Worm (Caenorhabditis elegans) whole organism, L4 larva: ENCODE results near the gene gpx-4.

ENCODE experiments used
- D1046.2 ChIP-seq: fragments of 200-800 bp; sonication (Bioruptor generic); IDR thresholded peaks from 2 replicates; pipeline ENCODE4 v1.3.6; 2022; ENCODE audit warnings: missing genetic modification characterization, missing compliant biosample characterization
- F10B5.3 ChIP-seq: sonication (generic microtip); optimal IDR thresholded peaks from 2 replicates; lab custom pipeline; 2016; ENCODE audit warnings: mild to moderate bottlenecking, missing genetic modification characterization, missing compliant biosample characterization
- F37D6.2 ChIP-seq: sonication (generic microtip); optimal IDR thresholded peaks from 2 replicates; lab custom pipeline; 2016; ENCODE audit warnings: mild to moderate bottlenecking, missing genetic modification characterization, missing compliant biosample characterization
- R02D3.7 ChIP-seq: fragments of 150-350 bp; sonication (generic microtip); optimal IDR thresholded peaks from 3 replicates; lab custom pipeline; 2014; ENCODE audit warnings: missing biosample characterization, missing genetic modification characterization
- Y105C5A.15 ChIP-seq: fragments of 200-800 bp; sonication (Bioruptor generic); IDR thresholded peaks from 2 replicates; pipeline ENCODE4 v1.3.6; 2022; ENCODE audit warnings: missing genetic modification characterization, missing compliant biosample characterization
- Y48G9A.11 ChIP-seq: fragments of 200-800 bp; sonication (Bioruptor generic); IDR thresholded peaks from 2 replicates; pipeline ENCODE4 v1.3.6; 2022; ENCODE audit warnings: missing genetic modification reagents, missing genetic modification characterization, missing compliant biosample characterization
- ZK337.2 ChIP-seq: fragments of 200-800 bp; sonication (Bioruptor generic); IDR thresholded peaks from 2 replicates; pipeline ENCODE4 v1.3.6; 2022; ENCODE audit warnings: missing genetic modification reagents, missing genetic modification characterization, missing compliant biosample characterization
- aha-1 ChIP-seq: fragments of 150-350 bp; peaks from one replicate; lab custom pipeline; 2014; ENCODE audit warnings: missing biosample characterization, missing genetic modification characterization
- aly-2 ChIP-seq: sonication (generic microtip); optimal IDR thresholded peaks from 2 replicates; lab custom pipeline; 2018; ENCODE audit warnings: missing biosample characterization, missing genetic modification characterization
- arid-1 ChIP-seq: fragments of 200-800 bp; sonication (Bioruptor generic); conservative IDR thresholded peaks from 2 replicates; pipeline ENCODE4 v1.3.6; 2022; ENCODE audit warnings: missing genetic modification reagents, missing genetic modification characterization, missing compliant biosample characterization
- ceh-62 ChIP-seq: sonication (generic microtip); optimal IDR thresholded peaks from 2 replicates; lab custom pipeline; 2017; ENCODE audit warnings: missing biosample characterization, missing genetic modification characterization
- ces-1 ChIP-seq: fragments of 150-350 bp; sonication (generic microtip); optimal IDR thresholded peaks from 4 replicates; lab custom pipeline; 2014; ENCODE audit warnings: missing biosample characterization, missing genetic modification reagents, missing genetic modification characterization
- cey-2 ChIP-seq: sonication (generic microtip); optimal IDR thresholded peaks from 3 replicates; lab custom pipeline; 2017; ENCODE audit warnings: missing genetic modification characterization, mild to moderate bottlenecking, missing compliant biosample characterization, antibody characterized with exemption, borderline replicate concordance; ENCODE audit not compliant: insufficient read depth
- daf-12 ChIP-seq: fragments of 150-350 bp; optimal IDR thresholded peaks from 2 replicates; lab custom pipeline; 2014; ENCODE audit warnings: missing biosample characterization, missing genetic modification reagents, missing genetic modification characterization
- dmd-6 ChIP-seq: fragments of 200-800 bp; sonication (Bioruptor generic); IDR thresholded peaks from 2 replicates; pipeline ENCODE4 v1.3.6; 2022; ENCODE audit warnings: missing genetic modification reagents, missing genetic modification characterization, missing compliant biosample characterization
- dpl-1 ChIP-seq: fragments of 150-350 bp; optimal IDR thresholded peaks from 2 replicates; lab custom pipeline; 2014; ENCODE audit warnings: missing biosample characterization, missing genetic modification reagents, missing genetic modification characterization
- egl-43 ChIP-seq: fragments of 200-800 bp; sonication (Bioruptor generic); IDR thresholded peaks from 2 replicates; pipeline ENCODE4 v1.3.6; 2022; ENCODE audit warnings: missing genetic modification reagents, missing genetic modification characterization, missing compliant biosample characterization
- fos-1 ChIP-seq: fragments of 150-350 bp; optimal IDR thresholded peaks from 2 replicates; lab custom pipeline; 2014; ENCODE audit warnings: missing biosample characterization, missing genetic modification characterization
- gei-8 ChIP-seq: fragments of 200-800 bp; sonication (Bioruptor generic); optimal IDR thresholded peaks from 2 replicates; lab custom pipeline; 2018; ENCODE audit warnings: mild to moderate bottlenecking, missing genetic modification characterization, missing compliant biosample characterization
- hlh-11 ChIP-seq: fragments of 200-800 bp; sonication (Bioruptor generic); optimal IDR thresholded peaks from 2 replicates; lab custom pipeline; 2018; ENCODE audit warnings: mild to moderate bottlenecking, missing genetic modification characterization, missing compliant biosample characterization
- hlh-30 ChIP-seq: sonication (generic microtip); optimal IDR thresholded peaks from 2 replicates; lab custom pipeline; 2017; ENCODE audit warnings: antibody characterized with exemption, mild to moderate bottlenecking, missing genetic modification characterization, missing compliant biosample characterization; ENCODE audit not compliant: insufficient read depth
- lin-13 ChIP-seq: fragments of 150-350 bp; optimal IDR thresholded peaks from 2 replicates; lab custom pipeline; 2014; ENCODE audit warnings: missing biosample characterization, missing genetic modification reagents, missing genetic modification characterization
- lin-15B ChIP-seq: fragments of 150-350 bp; sonication (generic microtip); optimal IDR thresholded peaks from 3 replicates; lab custom pipeline; 2014; ENCODE audit warnings: missing biosample characterization, missing genetic modification characterization
- lir-3 ChIP-seq: sonication (generic microtip); optimal IDR thresholded peaks from 2 replicates; lab custom pipeline; 2016; ENCODE audit warnings: mild to moderate bottlenecking, missing genetic modification characterization, missing compliant biosample characterization
- madf-5 ChIP-seq, 2 experiments: fragments of 200-800 bp; sonication (Bioruptor generic); IDR thresholded peaks; 2 replicates each; pipeline ENCODE4 v1.3.6; 2022; ENCODE audit warnings: missing compliant biosample characterization in 2 of 2, missing genetic modification characterization in 2 of 2
- madf-9 ChIP-seq: fragments of 200-800 bp; sonication (Bioruptor generic); conservative IDR thresholded peaks from 2 replicates; pipeline ENCODE4 v1.3.6; 2022; ENCODE audit warnings: missing genetic modification reagents, missing genetic modification characterization, missing compliant biosample characterization
- mep-1 ChIP-seq: fragments of 150-350 bp; sonication (generic microtip); optimal IDR thresholded peaks from 3 replicates; lab custom pipeline; 2014; ENCODE audit warnings: missing biosample characterization, missing genetic modification characterization
- mxl-2 ChIP-seq: fragments of 200-800 bp; sonication (Bioruptor generic); conservative IDR thresholded peaks from 2 replicates; pipeline ENCODE4 v1.3.6; 2022; ENCODE audit warnings: missing genetic modification reagents, missing genetic modification characterization, missing compliant biosample characterization
- nhr-10 ChIP-seq: fragments of 150-350 bp; optimal IDR thresholded peaks from 2 replicates; lab custom pipeline; 2014; ENCODE audit warnings: missing biosample characterization, missing genetic modification characterization
- nhr-102 ChIP-seq: sonication (generic microtip); optimal IDR thresholded peaks from 2 replicates; lab custom pipeline; 2016; ENCODE audit warnings: mild to moderate bottlenecking, missing genetic modification characterization, moderate library complexity, missing compliant biosample characterization
- nhr-25 ChIP-seq: sonication (generic microtip); optimal IDR thresholded peaks from 2 replicates; lab custom pipeline; 2017; ENCODE audit warnings: missing genetic modification characterization, mild to moderate bottlenecking, missing compliant biosample characterization, antibody characterized with exemption, moderate library complexity, borderline replicate concordance; ENCODE audit not compliant: insufficient read depth
- nhr-41 ChIP-seq: fragments of 200-800 bp; sonication (Bioruptor generic); IDR thresholded peaks from 2 replicates; pipeline ENCODE4 v1.3.6; 2022; ENCODE audit warnings: missing genetic modification reagents, missing genetic modification characterization, missing compliant biosample characterization
- nhr-76 ChIP-seq: fragments of 150-350 bp; optimal IDR thresholded peaks from 2 replicates; lab custom pipeline; 2014; ENCODE audit warnings: missing biosample characterization, missing genetic modification characterization
- nhr-77 ChIP-seq: fragments of 150-350 bp; optimal IDR thresholded peaks from 2 replicates; lab custom pipeline; 2014; ENCODE audit warnings: missing biosample characterization, missing genetic modification characterization
- pha-4 ChIP-seq, 2 experiments: fragments of 150-350 bp in 1 of 2; fragments of 200-800 bp in 1 of 2; sonication (Bioruptor generic) in 1 of 2; IDR thresholded peaks in 1 of 2; optimal IDR thresholded peaks in 1 of 2; 2 replicates each; pipeline versions ENCODE4 v1.3.6 to Lab custom; 2014 to 2022; ENCODE audit warnings: missing genetic modification characterization in 2 of 2, missing genetic modification reagents in 2 of 2, missing biosample characterization in 1 of 2, missing compliant biosample characterization in 1 of 2
- pqm-1 ChIP-seq: sonication (generic microtip); optimal IDR thresholded peaks from 2 replicates; lab custom pipeline; 2017; ENCODE audit warnings: missing biosample characterization, missing genetic modification characterization
- rbr-2 ChIP-seq: sonication (generic microtip); optimal IDR thresholded peaks from 2 replicates; lab custom pipeline; 2016; ENCODE audit warnings: missing genotype, missing genetic modification characterization, missing compliant biosample characterization
- sdz-12 ChIP-seq: fragments of 200-800 bp; sonication (Bioruptor generic); optimal IDR thresholded peaks from 2 replicates; lab custom pipeline; 2018; ENCODE audit warnings: mild to moderate bottlenecking, missing genetic modification characterization, missing compliant biosample characterization
- set-16 ChIP-seq: fragments of 200-800 bp; sonication (Bioruptor generic); IDR thresholded peaks from 2 replicates; pipeline ENCODE4 v1.3.6; 2022; ENCODE audit warnings: missing genetic modification reagents, missing genetic modification characterization, missing compliant biosample characterization
- spr-1 ChIP-seq: sonication (generic microtip); optimal IDR thresholded peaks from 2 replicates; lab custom pipeline; 2016; ENCODE audit warnings: mild to moderate bottlenecking, missing genetic modification characterization, missing compliant biosample characterization
- tra-1 ChIP-seq: fragments of 200-800 bp; sonication (Bioruptor generic); IDR thresholded peaks from 2 replicates; pipeline ENCODE4 v1.3.6; 2022; ENCODE audit warnings: missing genetic modification reagents, missing genetic modification characterization, missing compliant biosample characterization
- ztf-7 ChIP-seq: fragments of 150-350 bp; optimal IDR thresholded peaks from 2 replicates; lab custom pipeline; 2014; ENCODE audit warnings: missing biosample characterization, missing genetic modification characterization

Gene gpx-4

DNA sequence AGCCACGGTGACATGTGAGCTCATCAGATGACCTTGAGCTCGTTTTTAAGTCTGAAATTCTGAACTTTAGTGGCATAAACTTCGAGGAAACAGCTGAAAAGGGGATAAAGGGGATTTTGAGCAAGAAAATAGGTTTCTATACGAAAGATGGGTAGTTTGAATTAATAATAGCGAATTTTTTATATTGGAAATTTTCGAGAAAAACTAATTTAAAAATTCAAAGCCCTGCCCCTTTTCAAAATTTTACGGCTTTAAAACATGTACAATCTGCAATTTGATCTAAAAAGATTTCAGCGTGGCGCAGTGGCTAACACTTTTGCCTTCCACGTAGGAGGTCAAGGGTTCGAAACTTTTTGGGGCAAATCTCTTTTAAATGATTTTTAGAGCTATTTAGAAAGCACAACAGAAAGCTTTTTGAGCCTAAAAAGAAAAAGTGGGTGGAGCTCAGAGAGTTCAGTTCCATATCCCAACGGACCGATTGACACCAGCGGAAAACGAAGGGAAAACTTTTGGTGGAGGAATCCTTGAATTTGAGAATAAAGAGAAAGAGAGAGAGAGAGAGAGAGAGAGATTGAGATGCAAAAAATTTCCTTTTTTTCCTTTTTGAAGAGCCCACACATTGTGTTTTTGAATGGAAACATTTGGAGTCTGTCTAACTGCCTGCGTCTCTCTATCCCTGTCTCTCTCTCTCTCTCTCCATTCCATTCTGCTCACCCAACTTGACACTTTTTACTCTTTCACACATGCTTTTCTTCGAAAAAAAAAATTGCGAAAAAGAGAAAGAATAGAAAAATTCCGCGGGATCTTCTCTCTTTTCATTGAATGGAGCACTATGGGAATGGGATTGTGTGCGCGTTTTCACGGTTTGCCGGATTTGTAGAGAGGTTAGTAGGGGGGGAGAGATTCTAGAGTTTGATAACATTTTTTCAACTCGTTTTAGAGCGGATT is 10.6 kb downstream of the gpx-4 start, which contains the start of gene Y69A2AR.31 (continued):
- peak; percentile 88 for TF ChIP-seq Y105C5A.15 (GFP tag; lab: Robert Waterston, UW)
- TF ChIP-seq ceh-62, result no peak
- no peak for TF ChIP-seq nhr-77
- no peak for TF ChIP-seq aly-2 (tag; lab: Kevin White, UChicago)
- TF ChIP-seq madf-9 (GFP tag; lab: Robert Waterston, UW), result no peak
- TF ChIP-seq sdz-12 (GFP tag; lab: Kevin White, UChicago), result no peak
- TF ChIP-seq lin-15B (tag; lab: Kevin White, UChicago), result no peak
- no peak for TF ChIP-seq rbr-2
- TF ChIP-seq dpl-1, result no peak
- no peak for TF ChIP-seq set-16 (GFP tag; lab: Robert Waterston, UW)
- TF ChIP-seq ZK337.2 (GFP tag; lab: Robert Waterston, UW), result no peak
- 0 out of 2 replicates have a peak, but pooled peaks have one; percentile 64 for TF ChIP-seq D1046.2 (GFP tag; lab: Robert Waterston, UW)
- TF ChIP-seq mxl-2 (GFP tag; lab: Robert Waterston, UW), result peak; percentile 46; the same call in 1 of the 2 replicates
- no peak for TF ChIP-seq R02D3.7 (tag; lab: Kevin White, UChicago)
- TF ChIP-seq fos-1, result no peak
- TF ChIP-seq mep-1 (tag; lab: Kevin White, UChicago), result no peak
- no peak for TF ChIP-seq nhr-102
- TF ChIP-seq lir-3 (tag; lab: Kevin White, UChicago), result peak; percentile 45
- no peak for TF ChIP-seq F10B5.3 (tag; lab: Kevin White, UChicago)
- TF ChIP-seq aha-1 (tag; lab: Kevin White, UChicago), result peak; percentile 95
- peak; percentile 72; the same call in 1 of the 2 replicates for TF ChIP-seq arid-1 (GFP tag; lab: Robert Waterston, UW)
- TF ChIP-seq nhr-41 (GFP tag; lab: Robert Waterston, UW), result no peak
- TF ChIP-seq nhr-25 (tag; lab: Kevin White, UChicago), result no peak
- TF ChIP-seq nhr-10 (tag; lab: Kevin White, UChicago), result no peak
- TF ChIP-seq pha-4 (GFP tag; IDR thresholded peaks at IDR 0.05; lab: Robert Waterston, UW), result peak; percentile 79; the same call in 1 of the 2 replicates
- TF ChIP-seq pha-4 (tag; optimal IDR thresholded peaks at IDR 0.05; lab: Kevin White, UChicago), result no peak
- TF ChIP-seq pqm-1 (tag; lab: Kevin White, UChicago), result no peak
- TF ChIP-seq spr-1 (tag; lab: Kevin White, UChicago), result peak; percentile 6
- TF ChIP-seq hlh-30 (tag; lab: Kevin White, UChicago), result no peak
- TF ChIP-seq ztf-7, result no peak
- no peak for TF ChIP-seq cey-2 (tag; lab: Kevin White, UChicago)
- TF ChIP-seq hlh-11 (tag; lab: Kevin White, UChicago), result no peak
- TF ChIP-seq lin-13 (GFP tag; lab: Kevin White, UChicago), result peak; percentile 34
- TF ChIP-seq madf-5 (GFP tag; IDR thresholded peaks at IDR 0.05; lab: Robert Waterston, UW), result 0 out of 4 replicates have a peak, but pooled peaks of 1 of the 2 experiments have one; percentile 50
- TF ChIP-seq egl-43 (GFP tag; lab: Robert Waterston, UW), result peak; percentile 55
- peak; percentile 76 for TF ChIP-seq Y48G9A.11 (GFP tag; lab: Robert Waterston, UW)
- TF ChIP-seq dmd-6, result no peak
- 0 out of 2 replicates have a peak, but pooled peaks have one; percentile 54 for TF ChIP-seq tra-1 (GFP tag; lab: Robert Waterston, UW)
- TF ChIP-seq F37D6.2, result no peak
- TF ChIP-seq ces-1 (GFP tag; lab: Kevin White, UChicago), result no peak
- TF ChIP-seq daf-12, result no peak
- no peak for TF ChIP-seq nhr-76 (tag; lab: Kevin White, UChicago)
- TF ChIP-seq gei-8, result no peak
